Fruit fly (Drosophila melanogaster) whole organism: ENCODE results near the gene CG14818.

Source experiments
- CG8478 ChIP-seq: fragments of >200 bp; optimal IDR thresholded peaks from 2 replicates; lab custom pipeline; 2018; ENCODE audit warnings: inconsistent platforms
- Dll ChIP-seq: fragments of >200 bp; optimal IDR thresholded peaks from 2 replicates; lab custom pipeline; 2017
- pan ChIP-seq: fragments of >200 bp; optimal IDR thresholded peaks from 2 replicates; lab custom pipeline; 2017
- psq ChIP-seq: fragments of >200 bp; optimal IDR thresholded peaks from 2 replicates; lab custom pipeline; 2017
- usp ChIP-seq: fragments of >200 bp; optimal IDR thresholded peaks from 2 replicates; lab custom pipeline; 2017; ENCODE audit warnings: missing biosample characterization, missing genetic modification characterization, mixed read lengths

dm6 chrX:1909533-1909932 is 30.0 kb upstream of the CG14818 start:
- TF ChIP-seq Dll (no peak), usp (GFP tag; lab: Kevin White, UChicago) (no peak), pan (lab: Kevin White, UChicago) (no peak), psq (no peak), CG8478 (lab: Kevin White, UChicago) (no peak)
